Fruit fly (Drosophila melanogaster): ENCODE results near the gene CG33658.
A peak's percentile ranks its signal among the peaks of the same experiment; 100 is the strongest.

CG33658 gene

dm6 chr3R:24813637-24814301 lies 27.2 kb downstream of the CG33658 start, which contains the start of the genes lili and CG34150:
Gene lili, minus strand, starts transcription at chr3R:24814012.
Gene CG34150, plus strand, starts transcription at chr3R:24814262.
- peak; percentile 57 for TF ChIP-seq noc (tag; optimal IDR thresholded peaks at IDR 0.05)

DNA sequence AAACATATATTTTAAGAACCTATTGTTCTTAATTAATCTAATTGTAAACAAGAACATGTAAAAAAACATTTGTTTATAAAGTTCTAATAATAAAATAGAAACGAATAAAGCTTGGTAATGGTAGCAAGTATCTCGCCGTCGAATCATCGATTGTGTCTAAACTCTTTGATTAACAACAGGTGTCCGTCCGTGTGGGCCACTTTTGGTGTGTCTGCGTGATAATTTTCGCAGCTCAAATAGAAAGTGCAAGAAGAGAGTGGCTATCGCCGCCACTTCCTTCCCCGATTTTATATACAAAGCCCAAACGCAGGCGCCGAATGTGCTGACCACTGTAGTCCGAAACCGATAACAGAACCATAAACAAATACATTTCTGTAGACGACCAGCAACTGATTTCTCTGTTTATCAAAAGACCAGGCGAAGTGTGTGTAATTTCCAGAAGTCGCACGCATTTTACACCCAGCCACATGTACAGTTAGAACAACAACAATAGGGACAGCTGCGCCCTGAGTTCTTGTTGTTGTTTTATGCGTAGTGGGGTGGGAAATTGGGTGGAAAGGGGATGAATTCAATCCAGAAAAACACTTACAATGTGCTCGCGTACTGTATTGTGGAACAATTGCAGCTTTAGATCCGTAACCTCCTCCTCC lies 27.9 kb downstream of the CG33658 start:
- no peak for TF ChIP-seq noc (tag; optimal IDR thresholded peaks at IDR 0.05)

DNA sequence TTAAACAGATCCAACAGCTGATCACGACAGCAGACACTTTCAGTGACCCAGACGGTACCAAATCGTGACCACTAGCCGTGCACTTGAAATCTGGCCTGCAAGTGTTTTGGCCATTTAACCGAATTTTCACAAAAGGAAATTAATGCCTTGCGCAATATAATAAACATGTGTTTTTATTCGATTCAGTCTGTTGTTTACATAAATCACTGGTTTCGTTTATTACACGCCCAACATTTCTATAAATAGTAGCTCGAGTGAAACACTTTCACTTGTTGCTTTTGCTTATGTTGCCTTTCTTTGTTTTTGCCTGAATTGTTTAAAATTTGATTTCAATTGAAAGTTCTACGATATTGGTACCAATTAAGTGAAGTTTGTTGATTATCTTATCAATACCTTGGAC lies 28.6 kb downstream of the CG33658 start:
- no peak for TF ChIP-seq noc (tag; optimal IDR thresholded peaks at IDR 0.05)

DNA sequence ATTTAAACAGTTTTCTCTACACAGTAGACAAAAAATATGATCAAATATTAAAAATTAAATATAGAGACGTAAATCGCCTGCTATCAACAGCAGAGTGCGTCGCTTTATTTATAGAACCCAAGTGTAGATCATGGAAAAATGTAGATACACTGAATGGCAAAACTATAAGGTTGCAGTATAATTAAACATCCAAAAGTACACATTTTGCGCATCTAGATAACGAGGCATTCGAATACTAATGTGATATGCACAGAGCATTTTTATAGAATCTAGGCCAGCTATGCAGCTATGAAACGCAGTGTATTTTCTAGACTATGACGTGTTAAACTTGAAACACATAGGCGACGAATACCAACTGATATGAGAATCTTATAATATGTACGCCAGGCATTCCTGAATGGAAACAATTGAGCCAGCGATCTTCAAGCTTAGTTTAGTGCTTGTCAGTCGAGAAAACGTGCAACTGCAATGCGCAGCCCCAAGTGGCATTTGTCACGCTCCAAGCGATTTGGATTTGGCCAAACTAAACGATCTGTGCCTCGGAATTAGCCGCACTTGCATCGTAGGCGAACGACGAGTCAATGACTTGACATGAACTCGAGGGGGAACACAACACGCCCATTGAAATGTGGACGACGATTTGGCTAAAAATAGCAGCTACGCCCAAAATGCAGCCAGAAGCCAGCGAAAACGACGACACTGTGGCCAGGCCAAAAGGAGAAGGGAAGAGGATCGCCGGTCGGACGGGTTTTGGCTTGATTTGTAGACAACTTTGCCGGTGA lies 29.9 kb downstream of the CG33658 start:
- TF ChIP-seq noc (tag; optimal IDR thresholded peaks at IDR 0.05): peak; percentile 96

dm6 chr3R:24809576-24810279 lies 31.2 kb downstream of the CG33658 start:
- TF ChIP-seq noc (tag; optimal IDR thresholded peaks at IDR 0.05): peak; percentile 70

dm6 chr3R:24807321-24807720 lies 33.6 kb downstream of the CG33658 start, which contains the start of gene CG6980:
Gene CG6980, plus strand, starts transcription at chr3R:24807621.
- no peak for TF ChIP-seq noc (tag; optimal IDR thresholded peaks at IDR 0.05)

DNA sequence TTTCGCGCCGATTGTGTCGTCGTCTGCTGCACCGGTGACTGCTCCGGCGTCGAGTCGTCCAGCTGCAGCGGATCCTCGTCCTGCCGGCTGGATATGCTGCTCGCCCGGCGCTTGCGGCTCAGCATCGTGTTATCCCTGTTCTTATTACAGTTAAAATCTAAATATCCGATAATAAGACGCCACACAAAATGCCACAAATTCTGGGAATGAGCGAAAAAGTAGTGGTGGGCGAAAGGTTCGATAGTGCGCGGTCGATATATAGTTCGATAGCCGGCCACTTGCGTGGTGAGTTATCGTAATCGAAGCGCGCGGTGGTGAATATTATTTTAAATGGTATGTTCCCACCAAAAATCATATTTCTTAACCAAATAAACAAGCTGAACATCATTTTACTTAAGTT lies 35.9 kb downstream of the CG33658 start, which contains the start of gene polybromo:
TSS of gene polybromo (minus strand) at position 212 of the 400 bp plus-strand sequence.
- no peak for TF ChIP-seq noc (tag; optimal IDR thresholded peaks at IDR 0.05)

dm6 chr3R:24799503-24799902 lies 41.5 kb downstream of the CG33658 start, which contains the start of gene Ude:
Gene Ude, minus strand, starts transcription at chr3R:24799668.
- TF ChIP-seq noc (tag; optimal IDR thresholded peaks at IDR 0.05): no peak

DNA sequence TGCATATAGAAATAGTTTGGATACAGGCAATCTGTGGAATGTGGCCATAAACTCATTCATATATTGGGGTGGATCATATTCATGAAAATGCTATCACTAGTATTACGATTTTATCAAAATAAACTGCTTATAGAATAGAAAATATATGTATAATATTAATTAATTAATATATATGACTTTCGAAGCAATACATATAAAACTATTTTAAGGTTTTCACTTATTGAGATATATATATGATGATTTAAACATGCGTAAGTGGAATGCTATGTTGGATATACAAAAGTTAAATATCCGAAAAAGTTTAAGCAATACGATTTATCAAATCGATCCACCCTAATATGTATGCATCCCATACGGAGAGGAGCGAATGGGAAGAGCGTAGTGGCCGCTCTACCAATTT lies 42.4 kb downstream of the CG33658 start:
- TF ChIP-seq noc (tag; optimal IDR thresholded peaks at IDR 0.05): peak; percentile 57
